Fruit fly (Drosophila melanogaster) Kc167 (cell line): ENCODE measurements around the gene CG5644.

ENCODE experiments used
- Myc ChIP-seq: fragments of >200 bp; optimal IDR thresholded peaks from 2 replicates; lab custom pipeline; 2017; ENCODE audit warnings: missing external identifiers
- Sin3A ChIP-seq: fragments of >200 bp; optimal IDR thresholded peaks from 2 replicates; lab custom pipeline; 2018; ENCODE audit warnings: missing external identifiers
- h ChIP-seq: fragments of >200 bp; optimal IDR thresholded peaks from 3 replicates; lab custom pipeline; 2018; ENCODE audit warnings: missing external identifiers
- insv ChIP-seq: fragments of >200 bp; optimal IDR thresholded peaks from 3 replicates; lab custom pipeline; 2018; ENCODE audit warnings: missing external identifiers
- psq ChIP-seq: fragments of >200 bp; optimal IDR thresholded peaks from 2 replicates; lab custom pipeline; 2017; ENCODE audit warnings: missing external identifiers
- ttk ChIP-seq: sonication (Bioruptor generic); optimal IDR thresholded peaks from 2 replicates; lab custom pipeline; 2017; ENCODE audit warnings: missing external identifiers

CG5644 gene

dm6 chr3L:9017414-9017813 is 37.7 kb upstream of the CG5644 start:
- no peak for TF ChIP-seq Sin3A (lab: Kevin White, UChicago)
- TF ChIP-seq insv (lab: Kevin White, UChicago): no peak
- TF ChIP-seq ttk (lab: Kevin White, UChicago): no peak
- no peak for TF ChIP-seq Myc (lab: Kevin White, UChicago)

DNA sequence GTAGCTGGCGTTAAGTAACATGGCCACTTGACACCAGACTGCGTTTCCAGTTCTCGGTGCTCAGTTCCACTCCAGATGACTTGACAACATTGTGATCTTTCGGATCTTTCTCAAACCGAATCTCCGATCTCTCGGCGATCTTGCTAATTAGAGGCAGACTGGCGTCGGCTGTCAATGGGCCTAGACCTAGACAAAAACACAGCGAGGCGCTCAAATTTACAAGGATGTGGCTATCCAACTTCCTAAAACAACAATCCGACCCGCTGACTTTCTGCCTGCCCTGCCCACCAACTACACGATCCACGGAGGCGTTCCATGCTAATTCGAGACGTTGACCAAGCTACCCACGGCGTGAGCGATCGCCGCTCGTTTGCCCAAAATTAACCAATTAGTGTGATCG is 34.1 kb upstream of the CG5644 start:
- no peak for TF ChIP-seq psq (lab: Kevin White, UChicago)
- TF ChIP-seq ttk (lab: Kevin White, UChicago): no peak
- TF ChIP-seq insv (lab: Kevin White, UChicago): no peak
- no peak for TF ChIP-seq Sin3A (lab: Kevin White, UChicago)

dm6 chr3L:9011485-9012389 is 32.1 kb upstream of the CG5644 start:
- TF ChIP-seq Sin3A (lab: Kevin White, UChicago): no peak
- no peak for TF ChIP-seq Myc (lab: Kevin White, UChicago)
- no peak for TF ChIP-seq ttk (lab: Kevin White, UChicago)
- no peak for TF ChIP-seq psq (lab: Kevin White, UChicago)
- TF ChIP-seq h (lab: Kevin White, UChicago): no peak
- no peak for TF ChIP-seq insv (lab: Kevin White, UChicago)

dm6 chr3L:9009738-9010137 is 30.1 kb upstream of the CG5644 start, which contains the start of gene CG5194:
TSS of gene CG5194 (minus strand) at chr3L:9009838.
- no peak for TF ChIP-seq h (lab: Kevin White, UChicago)

DNA sequence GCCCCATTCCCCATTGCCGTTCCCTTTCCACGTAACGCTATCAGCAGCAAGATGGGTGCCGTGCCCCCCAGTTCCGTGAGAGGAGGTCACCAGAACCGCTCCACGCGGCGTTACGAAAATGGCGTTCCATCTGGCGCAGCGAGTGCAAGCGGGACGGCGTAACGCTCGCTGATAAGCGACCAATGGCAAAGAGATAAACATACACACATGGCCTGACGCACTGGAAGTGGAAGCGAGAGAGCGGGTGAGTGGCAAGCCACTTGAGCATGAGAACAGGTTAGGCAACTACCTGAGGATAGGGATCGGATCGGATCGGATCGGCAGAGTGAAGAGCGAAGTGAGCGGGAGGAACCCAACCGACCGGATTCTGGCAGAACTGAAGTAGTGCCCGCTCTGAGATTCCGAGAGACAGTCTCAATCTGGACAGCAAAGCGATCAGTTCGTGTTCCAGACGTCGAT is 25.1 kb upstream of the CG5644 start, which contains the start of gene Doc3:
TSS of gene Doc3 (plus strand) at position 409 of the 459 bp plus-strand sequence.
- TF ChIP-seq psq (lab: Kevin White, UChicago) (no peak), ttk (lab: Kevin White, UChicago) (no peak), Sin3A (lab: Kevin White, UChicago) (no peak), h (lab: Kevin White, UChicago) (no peak), insv (lab: Kevin White, UChicago) (no peak), Myc (lab: Kevin White, UChicago) (no peak)

DNA sequence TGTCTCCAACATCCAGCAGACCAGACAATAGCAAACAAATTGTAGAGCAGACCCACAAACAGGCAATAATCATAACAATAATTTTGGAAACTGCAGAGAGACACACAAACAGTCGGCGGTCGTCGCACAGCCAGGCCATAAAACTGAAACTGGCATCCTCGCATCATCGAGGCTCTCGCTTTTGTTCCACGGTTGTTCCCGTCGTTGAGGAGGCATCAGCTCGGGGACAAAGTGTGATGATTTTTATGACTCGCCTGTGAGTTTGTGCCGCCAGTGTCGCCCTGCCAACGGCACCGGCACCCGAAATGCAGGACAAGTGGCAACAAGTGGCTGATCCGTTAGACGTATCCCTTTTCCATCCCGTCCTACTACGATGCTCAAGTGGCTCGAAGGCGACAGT is 23.7 kb upstream of the CG5644 start:
- no peak for TF ChIP-seq ttk (lab: Kevin White, UChicago)

- no peak for TF ChIP-seq ttk (lab: Kevin White, UChicago)
- TF ChIP-seq insv (lab: Kevin White, UChicago): no peak
- no peak for TF ChIP-seq h (lab: Kevin White, UChicago)
- no peak for TF ChIP-seq psq (lab: Kevin White, UChicago)
- no peak for TF ChIP-seq Sin3A (lab: Kevin White, UChicago)
- no peak for TF ChIP-seq Myc (lab: Kevin White, UChicago)
Measured at dm6 chr3L:9002527-9002926, 22.8 kb upstream of the CG5644 start.

dm6 chr3L:8997686-8998239 is 18.1 kb upstream of the CG5644 start, which contains the start of the genes smg and CG5087:
TSS of gene smg (minus strand) at chr3L:8997989.
TSS of gene CG5087 (plus strand) at chr3L:8998184.
- TF ChIP-seq Myc (lab: Kevin White, UChicago) (no peak), ttk (lab: Kevin White, UChicago) (no peak), h (lab: Kevin White, UChicago) (no peak), Sin3A (lab: Kevin White, UChicago) (no peak), insv (lab: Kevin White, UChicago) (no peak), psq (lab: Kevin White, UChicago) (no peak)

DNA sequence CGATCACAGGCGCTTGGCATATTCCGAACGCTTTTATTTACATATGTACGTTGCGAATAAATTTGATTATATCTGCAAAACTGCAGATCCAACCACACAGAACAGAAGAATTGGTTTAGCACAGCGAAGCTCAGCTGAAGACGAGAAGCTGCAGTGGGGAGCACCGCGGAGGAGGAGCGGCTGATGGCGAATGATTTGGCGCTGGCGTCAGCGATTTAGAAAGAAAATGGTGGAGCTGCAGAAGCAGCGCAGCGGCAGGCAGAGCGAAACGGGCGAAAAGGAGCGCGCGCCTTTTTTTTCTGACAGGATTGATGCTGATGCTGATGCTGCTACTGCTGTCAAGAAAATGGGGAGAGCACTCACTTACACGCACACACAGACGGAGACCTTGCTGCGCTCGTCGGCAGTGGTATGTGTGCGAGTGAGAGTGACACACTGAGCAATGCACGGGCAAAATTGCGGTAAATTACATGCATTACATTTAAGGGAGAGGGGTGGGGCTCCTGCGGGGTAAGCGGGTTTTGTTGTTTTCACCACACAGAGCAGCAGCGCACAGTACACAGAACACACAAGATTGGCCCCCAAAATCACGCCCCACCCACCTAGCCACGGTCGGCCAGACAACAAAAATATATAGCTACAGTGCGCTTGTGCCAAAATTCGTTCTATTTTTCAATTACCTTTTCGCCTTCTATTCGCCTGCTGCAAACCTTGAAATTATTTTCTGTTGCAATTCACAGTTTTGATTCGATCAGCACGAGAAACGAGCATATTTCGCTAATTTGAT is 17.4 kb upstream of the CG5644 start:
- TF ChIP-seq insv (lab: Kevin White, UChicago) (no peak), psq (lab: Kevin White, UChicago) (no peak), Sin3A (lab: Kevin White, UChicago) (no peak), Myc (lab: Kevin White, UChicago) (no peak), ttk (lab: Kevin White, UChicago) (no peak), h (lab: Kevin White, UChicago) (no peak)

DNA sequence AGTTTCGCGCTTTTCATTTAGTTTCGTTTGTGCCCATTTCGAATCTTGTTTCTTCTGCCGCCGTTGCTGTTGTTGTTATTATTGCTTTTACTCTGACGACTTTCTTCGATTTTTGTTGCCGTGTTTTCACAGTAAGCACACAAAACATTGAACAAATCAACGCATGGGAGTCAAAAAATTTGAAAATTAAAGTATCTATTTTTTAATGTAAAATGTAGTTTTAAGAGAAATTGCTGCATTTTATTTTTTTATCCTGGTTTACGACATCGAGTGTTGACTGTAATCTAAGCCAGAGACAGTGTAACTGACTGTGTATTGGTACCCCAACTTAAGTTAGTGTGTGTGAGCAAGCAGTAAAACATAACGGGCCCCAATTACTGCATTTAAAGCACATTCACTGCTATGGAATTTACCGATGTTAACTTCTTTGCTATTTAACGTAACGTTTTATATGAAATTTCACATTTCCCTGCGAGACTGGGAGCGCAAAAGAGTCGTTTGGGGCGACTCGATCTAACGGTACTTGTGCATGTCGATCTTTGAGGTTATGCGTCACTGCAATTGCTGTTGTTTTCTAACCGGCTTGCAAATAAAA is 16.6 kb upstream of the CG5644 start:
- TF ChIP-seq h (lab: Kevin White, UChicago): no peak
- TF ChIP-seq Sin3A (lab: Kevin White, UChicago): no peak
- TF ChIP-seq insv (lab: Kevin White, UChicago): no peak
- no peak for TF ChIP-seq ttk (lab: Kevin White, UChicago)
- no peak for TF ChIP-seq psq (lab: Kevin White, UChicago)
- no peak for TF ChIP-seq Myc (lab: Kevin White, UChicago)

dm6 chr3L:8990128-8990527 is 10.4 kb upstream of the CG5644 start, which contains the start of gene CG5280:
TSS of gene CG5280 (minus strand) at chr3L:8990228.
- TF ChIP-seq insv (lab: Kevin White, UChicago) (no peak), psq (lab: Kevin White, UChicago) (no peak), ttk (lab: Kevin White, UChicago) (no peak), Myc (lab: Kevin White, UChicago) (no peak), Sin3A (lab: Kevin White, UChicago) (no peak), h (lab: Kevin White, UChicago) (no peak)
